Worm (Caenorhabditis elegans) whole organism, L2 larva: ENCODE results near the gene pcn-1.

Source experiments
- R02D3.7 ChIP-seq: fragments of 150-350 bp; optimal IDR thresholded peaks from 2 replicates; lab custom pipeline; 2014; ENCODE audit warnings: missing biosample characterization, missing genetic modification characterization
- ZK546.5 ChIP-seq: sonication (generic microtip); optimal IDR thresholded peaks from 2 replicates; lab custom pipeline; 2017; ENCODE audit warnings: missing biosample characterization, missing genetic modification characterization
- alr-1 ChIP-seq: fragments of 150-350 bp; optimal IDR thresholded peaks from 2 replicates; lab custom pipeline; 2014; ENCODE audit warnings: missing biosample characterization, missing genetic modification characterization
- ama-1 ChIP-seq: fragments of 150-350 bp; optimal IDR thresholded peaks from 2 replicates; lab custom pipeline; 2018; ENCODE audit warnings: inconsistent platforms
- blmp-1 ChIP-seq: sonication (generic microtip); optimal IDR thresholded peaks from 2 replicates; lab custom pipeline; 2017; ENCODE audit warnings: missing genetic modification characterization, mild to moderate bottlenecking, missing compliant biosample characterization, antibody characterized with exemption, moderate library complexity; ENCODE audit not compliant: insufficient read depth
- ceh-16 ChIP-seq: fragments of 150-350 bp; optimal IDR thresholded peaks from 2 replicates; lab custom pipeline; 2014; ENCODE audit warnings: missing biosample characterization, missing genetic modification characterization
- elt-1 ChIP-seq: fragments of 150-350 bp; optimal IDR thresholded peaks from 2 replicates; lab custom pipeline; 2014; ENCODE audit warnings: missing biosample characterization, missing genetic modification characterization
- elt-3 ChIP-seq: sonication (generic microtip); optimal IDR thresholded peaks from 2 replicates; lab custom pipeline; 2017; ENCODE audit warnings: missing biosample characterization, missing genetic modification characterization
- lsy-2 ChIP-seq, 2 experiments: fragments of 150-350 bp in 1 of 2; sonication (generic microtip) in 1 of 2; optimal IDR thresholded peaks; 2 replicates each; lab custom pipeline; 2014 to 2017; ENCODE audit warnings: missing biosample characterization in 2 of 2, missing genetic modification characterization in 2 of 2
- nhr-12 ChIP-seq: fragments of 150-350 bp; optimal IDR thresholded peaks from 2 replicates; lab custom pipeline; 2014; ENCODE audit warnings: missing biosample characterization, missing genetic modification characterization
- nhr-77 ChIP-seq: fragments of 150-350 bp; optimal IDR thresholded peaks from 2 replicates; lab custom pipeline; 2014; ENCODE audit warnings: missing biosample characterization, missing genetic modification characterization
- sma-9 ChIP-seq, 2 experiments: fragments of 150-350 bp in 1 of 2; sonication (generic microtip) in 1 of 2; optimal IDR thresholded peaks; 2 replicates each; lab custom pipeline; 2014 to 2016; ENCODE audit warnings: missing genetic modification characterization in 2 of 2, mild to moderate bottlenecking in 1 of 2, missing biosample characterization in 1 of 2, missing compliant biosample characterization in 1 of 2, missing genetic modification reagents in 1 of 2, moderate library complexity in 1 of 2
- unc-55 ChIP-seq: fragments of 150-350 bp; sonication (generic microtip); optimal IDR thresholded peaks from 3 replicates; lab custom pipeline; 2014; ENCODE audit warnings: missing biosample characterization, missing genetic modification reagents, missing genetic modification characterization
- ztf-11 ChIP-seq: sonication (generic microtip); optimal IDR thresholded peaks from 2 replicates; lab custom pipeline; 2017; ENCODE audit warnings: missing biosample characterization, missing genetic modification characterization

DNA sequence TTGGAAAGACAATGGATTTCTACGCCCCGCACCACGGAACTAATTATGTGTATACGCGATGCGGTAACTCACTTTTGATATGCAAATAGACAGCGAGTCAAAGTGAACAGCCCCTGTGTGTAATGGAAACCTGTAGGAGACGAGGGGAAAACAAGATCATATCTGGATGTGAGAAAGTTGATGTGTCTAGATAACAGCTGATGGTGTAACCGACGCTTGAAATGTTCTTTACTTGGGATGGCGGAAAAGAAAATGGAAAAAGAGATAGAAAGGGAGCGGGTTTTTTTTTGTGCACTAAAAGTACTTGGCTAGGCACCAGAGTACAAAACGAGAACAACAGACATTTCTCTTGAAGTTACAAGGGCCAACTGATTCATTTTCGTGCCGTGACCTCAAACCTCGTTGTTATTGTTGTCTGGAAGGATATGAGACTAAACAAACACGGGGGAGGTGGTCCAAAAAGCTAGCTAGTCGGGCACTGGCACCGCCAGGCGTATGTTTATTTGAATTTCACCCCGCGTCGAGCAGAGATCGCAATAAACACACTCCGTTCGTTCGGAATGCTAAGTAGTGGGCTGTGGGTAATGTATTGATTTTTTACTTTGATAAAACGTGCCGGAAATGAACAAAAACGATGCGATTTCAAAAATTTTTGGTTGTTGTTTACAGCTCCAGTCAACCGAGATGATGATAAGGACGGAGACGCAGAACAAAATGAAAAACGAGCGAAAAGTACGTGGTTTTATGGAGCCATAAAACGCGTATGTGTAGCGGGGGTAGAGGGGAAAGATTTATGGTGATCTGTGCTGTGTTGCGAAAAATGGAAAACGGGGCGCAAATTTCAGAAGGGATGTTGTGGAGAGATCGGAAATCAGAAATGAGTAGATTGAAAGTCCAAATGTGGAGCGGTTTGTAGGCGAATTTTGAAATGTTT, 27.1 kb downstream of the pcn-1 start:
- TF ChIP-seq sma-9 (GFP tag; optimal IDR thresholded peaks at IDR 0.05; lab: Kevin White, UChicago): peak; percentile 56
- TF ChIP-seq sma-9 (tag; optimal IDR thresholded peaks at IDR 0.05; lab: Kevin White, UChicago): no peak
- no peak for TF ChIP-seq elt-3
- peak; percentile 4 for TF ChIP-seq unc-55 (GFP tag; lab: Kevin White, UChicago)
- no peak for TF ChIP-seq ceh-16 (tag; lab: Kevin White, UChicago)
- TF ChIP-seq alr-1 (tag; lab: Kevin White, UChicago): no peak
- peak; percentile 64 for TF ChIP-seq blmp-1
- TF ChIP-seq nhr-12 (tag; lab: Kevin White, UChicago): no peak
- no peak for TF ChIP-seq elt-1 (tag; lab: Kevin White, UChicago)
- TF ChIP-seq ztf-11 (tag; lab: Kevin White, UChicago): no peak
- no peak for TF ChIP-seq ZK546.5 (tag; lab: Kevin White, UChicago)
- no peak for TF ChIP-seq lsy-2 (tag; optimal IDR thresholded peaks at IDR 0.05; lab: Kevin White, UChicago)
- no peak for TF ChIP-seq ama-1 (lab: Kevin White, UChicago)
- TF ChIP-seq R02D3.7: no peak
- no peak for TF ChIP-seq nhr-77
